Worm (Caenorhabditis elegans) whole organism, young adult: Measurements from ENCODE around the gene T25D3.4.
A peak's percentile ranks its signal among the peaks of the same experiment; 100 is the strongest.

Source experiments
- B0336.3 ChIP-seq: fragments of 200-800 bp; sonication (Bioruptor generic); IDR thresholded peaks from 2 replicates; pipeline ENCODE4 v1.3.6; 2022; ENCODE audit warnings: missing genetic modification characterization, missing compliant biosample characterization
- C17E4.6 ChIP-seq: fragments of 200-800 bp; sonication (Bioruptor generic); IDR thresholded peaks from 2 replicates; pipeline ENCODE4 v1.3.6; 2022; ENCODE audit warnings: missing genetic modification reagents, missing genetic modification characterization, missing compliant biosample characterization
- F33H1.4 ChIP-seq: fragments of 200-800 bp; sonication (Bioruptor generic); IDR thresholded peaks from 2 replicates; pipeline ENCODE4 v1.3.6; 2022; ENCODE audit warnings: missing genetic modification reagents, missing genetic modification characterization, missing compliant biosample characterization
- F37B4.10 ChIP-seq: fragments of 200-800 bp; sonication (Bioruptor generic); IDR thresholded peaks from 2 replicates; pipeline ENCODE4 v1.3.6; 2022; ENCODE audit warnings: missing genetic modification characterization, missing compliant biosample characterization
- K11D2.4 ChIP-seq: fragments of 200-800 bp; sonication (Bioruptor generic); IDR thresholded peaks from 2 replicates; pipeline ENCODE4 v1.3.6; 2022; ENCODE audit warnings: missing genetic modification reagents, missing genetic modification characterization, missing compliant biosample characterization
- T26A5.8 ChIP-seq: sonication (generic microtip); optimal IDR thresholded peaks from 2 replicates; lab custom pipeline; 2016; ENCODE audit warnings: missing genetic modification characterization, missing compliant biosample characterization
- Y53G8AR.9 ChIP-seq: fragments of 200-800 bp; sonication (Bioruptor generic); conservative IDR thresholded peaks from 2 replicates; pipeline ENCODE4 v1.3.6; 2022; ENCODE audit warnings: missing genetic modification reagents, missing genetic modification characterization, missing compliant biosample characterization
- Y56A3A.18 ChIP-seq: fragments of 200-800 bp; sonication (Bioruptor generic); IDR thresholded peaks from 2 replicates; pipeline ENCODE4 v1.3.6; 2022; ENCODE audit warnings: missing genetic modification reagents, missing genetic modification characterization, missing compliant biosample characterization
- ZK185.1 ChIP-seq: sonication (generic microtip); optimal IDR thresholded peaks from 2 replicates; lab custom pipeline; 2016; ENCODE audit warnings: mild to moderate bottlenecking, missing genetic modification characterization, missing compliant biosample characterization; ENCODE audit not compliant: poor library complexity, severe bottlenecking
- akir-1 ChIP-seq: fragments of 200-800 bp; sonication (Bioruptor generic); optimal IDR thresholded peaks from 2 replicates; lab custom pipeline; 2018; ENCODE audit warnings: mild to moderate bottlenecking, missing genetic modification characterization, moderate library complexity, missing compliant biosample characterization
- bed-1 ChIP-seq: fragments of 200-800 bp; sonication (Bioruptor generic); IDR thresholded peaks from 2 replicates; pipeline ENCODE4 v1.3.6; 2022; ENCODE audit warnings: missing genetic modification reagents, missing genetic modification characterization, missing compliant biosample characterization
- ccch-3 ChIP-seq: fragments of 200-800 bp; sonication (Bioruptor generic); optimal IDR thresholded peaks from 2 replicates; lab custom pipeline; 2018; ENCODE audit warnings: mild to moderate bottlenecking, missing genetic modification characterization, missing compliant biosample characterization
- cebp-2 ChIP-seq: fragments of 200-800 bp; sonication (Bioruptor generic); IDR thresholded peaks from 2 replicates; pipeline ENCODE4 v1.3.6; 2022; ENCODE audit warnings: missing genetic modification characterization, missing compliant biosample characterization
- ceh-91 ChIP-seq: fragments of 200-800 bp; sonication (Bioruptor generic); IDR thresholded peaks from 2 replicates; pipeline ENCODE4 v1.3.6; 2022; ENCODE audit warnings: missing genetic modification reagents, missing genetic modification characterization, missing compliant biosample characterization
- chd-7 ChIP-seq: sonication (generic microtip); optimal IDR thresholded peaks from 2 replicates; lab custom pipeline; 2016; ENCODE audit warnings: mild to moderate bottlenecking, missing genetic modification characterization, moderate library complexity, missing compliant biosample characterization
- die-1 ChIP-seq: sonication (generic microtip); optimal IDR thresholded peaks from 2 replicates; lab custom pipeline; 2016; ENCODE audit warnings: missing genotype, mild to moderate bottlenecking, missing genetic modification characterization, missing compliant biosample characterization
- dox-1 ChIP-seq: fragments of 200-800 bp; sonication (Bioruptor generic); IDR thresholded peaks from 2 replicates; pipeline ENCODE4 v1.3.6; 2022; ENCODE audit warnings: missing genetic modification reagents, missing genetic modification characterization, missing compliant biosample characterization
- dpff-1 ChIP-seq: sonication (generic microtip); optimal IDR thresholded peaks from 2 replicates; lab custom pipeline; 2017; ENCODE audit warnings: mild to moderate bottlenecking, missing genetic modification characterization, missing compliant biosample characterization
- egl-18 ChIP-seq: fragments of 200-800 bp; sonication (Bioruptor generic); IDR thresholded peaks from 2 replicates; pipeline ENCODE4 v1.3.6; 2022; ENCODE audit warnings: missing genetic modification reagents, missing genetic modification characterization, missing compliant biosample characterization
- egl-44 ChIP-seq: fragments of 200-800 bp; sonication (Bioruptor generic); IDR thresholded peaks from 2 replicates; pipeline ENCODE4 v1.3.6; 2022; ENCODE audit warnings: missing genetic modification reagents, missing genetic modification characterization, missing compliant biosample characterization
- ets-4 ChIP-seq: fragments of 200-800 bp; sonication (Bioruptor generic); optimal IDR thresholded peaks from 2 replicates; lab custom pipeline; 2018; ENCODE audit warnings: mild to moderate bottlenecking, missing genetic modification characterization, missing compliant biosample characterization
- fkh-3 ChIP-seq: sonication (generic microtip); optimal IDR thresholded peaks from 2 replicates; lab custom pipeline; 2016; ENCODE audit warnings: mild to moderate bottlenecking, missing genetic modification characterization, missing compliant biosample characterization
- gei-17 ChIP-seq: fragments of 200-800 bp; sonication (Bioruptor generic); optimal IDR thresholded peaks from 2 replicates; lab custom pipeline; 2018; ENCODE audit warnings: mild to moderate bottlenecking, missing genetic modification characterization, missing compliant biosample characterization
- hrde-1 ChIP-seq: sonication (generic microtip); optimal IDR thresholded peaks from 2 replicates; lab custom pipeline; 2016; ENCODE audit warnings: missing genetic modification characterization, mild to moderate bottlenecking, missing compliant biosample characterization, moderate library complexity, missing genotype, missing genetic modification reagents, borderline replicate concordance
- let-526 ChIP-seq: fragments of 200-800 bp; sonication (Bioruptor generic); IDR thresholded peaks from 2 replicates; pipeline ENCODE4 v1.3.6; 2022; ENCODE audit warnings: missing genetic modification reagents, missing genetic modification characterization, missing compliant biosample characterization
- let-607 ChIP-seq, 2 experiments: fragments of 200-800 bp in 1 of 2; sonication (Bioruptor generic) in 1 of 2; sonication (generic microtip) in 1 of 2; optimal IDR thresholded peaks; 2 replicates each; lab custom pipeline; 2016 to 2018; ENCODE audit warnings: mild to moderate bottlenecking in 2 of 2, missing compliant biosample characterization in 2 of 2, missing genetic modification characterization in 2 of 2, moderate library complexity in 2 of 2, missing genotype in 1 of 2
- lsy-27 ChIP-seq: sonication (generic microtip); optimal IDR thresholded peaks from 2 replicates; lab custom pipeline; 2017; ENCODE audit warnings: missing genetic modification characterization, mild to moderate bottlenecking, missing compliant biosample characterization, antibody characterized with exemption, missing genotype, borderline replicate concordance; ENCODE audit not compliant: insufficient read depth
- madf-6 ChIP-seq: fragments of 200-800 bp; sonication (Bioruptor generic); IDR thresholded peaks from 2 replicates; pipeline ENCODE4 v1.3.6; 2022; ENCODE audit warnings: missing genetic modification reagents, missing genetic modification characterization, missing compliant biosample characterization
- mel-28 ChIP-seq: sonication (generic microtip); optimal IDR thresholded peaks from 2 replicates; lab custom pipeline; 2016; ENCODE audit warnings: borderline replicate concordance, mild to moderate bottlenecking, missing genetic modification characterization, missing compliant biosample characterization
- mes-4 ChIP-seq: sonication (generic microtip); optimal IDR thresholded peaks from 2 replicates; lab custom pipeline; 2016; ENCODE audit warnings: missing genotype, missing genetic modification characterization, missing compliant biosample characterization
- nfyb-1 ChIP-seq: fragments of 200-800 bp; sonication (Bioruptor generic); IDR thresholded peaks from 2 replicates; pipeline ENCODE4 v1.3.6; 2022; ENCODE audit warnings: missing genetic modification reagents, missing genetic modification characterization, missing compliant biosample characterization
- nhr-179 ChIP-seq: sonication (generic microtip); optimal IDR thresholded peaks from 2 replicates; lab custom pipeline; 2016; ENCODE audit warnings: mild to moderate bottlenecking, missing genetic modification characterization, missing compliant biosample characterization
- nhr-27 ChIP-seq: fragments of 200-800 bp; sonication (Bioruptor generic); optimal IDR thresholded peaks from 2 replicates; lab custom pipeline; 2018; ENCODE audit warnings: mild to moderate bottlenecking, missing genetic modification characterization, moderate library complexity, missing compliant biosample characterization
- nhr-80 ChIP-seq: sonication (generic microtip); optimal IDR thresholded peaks from 2 replicates; lab custom pipeline; 2016; ENCODE audit warnings: missing genetic modification characterization, missing compliant biosample characterization
- pha-4 ChIP-seq: fragments of 150-350 bp; sonication (generic microtip); optimal IDR thresholded peaks from 2 replicates; lab custom pipeline; 2014; ENCODE audit warnings: missing biosample characterization, missing genetic modification reagents, missing genetic modification characterization
- rec-8 ChIP-seq, 2 experiments: sonication (generic microtip); optimal IDR thresholded peaks; 2 replicates each; lab custom pipeline; 2016; ENCODE audit warnings: mild to moderate bottlenecking in 2 of 2, missing genetic modification characterization in 2 of 2, missing genetic modification reagents in 2 of 2, missing genotype in 2 of 2, missing biosample characterization in 1 of 2, missing compliant biosample characterization in 1 of 2, moderate library complexity in 1 of 2
- sdz-38 ChIP-seq: sonication (generic microtip); optimal IDR thresholded peaks from 2 replicates; lab custom pipeline; 2016; ENCODE audit warnings: missing genotype, missing genetic modification characterization, missing compliant biosample characterization
- sea-2 ChIP-seq: fragments of 200-800 bp; sonication (Bioruptor generic); IDR thresholded peaks from 2 replicates; pipeline ENCODE4 v1.3.6; 2022; ENCODE audit warnings: missing genetic modification characterization, missing compliant biosample characterization
- snpc-1.1 ChIP-seq: sonication (generic microtip); optimal IDR thresholded peaks from 2 replicates; lab custom pipeline; 2017; ENCODE audit warnings: missing genetic modification characterization, mild to moderate bottlenecking, missing compliant biosample characterization, antibody characterized with exemption, moderate library complexity, missing genotype, missing genetic modification reagents; ENCODE audit not compliant: insufficient read depth
- sptf-2 ChIP-seq: fragments of 200-800 bp; sonication (Bioruptor generic); optimal IDR thresholded peaks from 2 replicates; lab custom pipeline; 2018; ENCODE audit warnings: mild to moderate bottlenecking, missing genetic modification characterization, missing compliant biosample characterization
- unc-62 ChIP-seq: fragments of 150-350 bp; optimal IDR thresholded peaks from 2 replicates; lab custom pipeline; 2014; ENCODE audit warnings: missing biosample characterization, missing genetic modification reagents, missing genetic modification characterization
- zfh-2 ChIP-seq: fragments of 200-800 bp; sonication (Bioruptor generic); conservative IDR thresholded peaks from 2 replicates; pipeline ENCODE4 v1.3.6; 2022; ENCODE audit warnings: missing genetic modification reagents, missing genetic modification characterization, missing compliant biosample characterization
- zim-3 ChIP-seq: sonication (generic microtip); optimal IDR thresholded peaks from 2 replicates; lab custom pipeline; 2017; ENCODE audit warnings: mild to moderate bottlenecking, missing genetic modification characterization, moderate library complexity, missing compliant biosample characterization
- ztf-3 ChIP-seq: fragments of 200-800 bp; sonication (Bioruptor generic); optimal IDR thresholded peaks from 2 replicates; lab custom pipeline; 2018; ENCODE audit warnings: mild to moderate bottlenecking, missing genetic modification characterization, missing compliant biosample characterization

The T25D3.4 gene

DNA sequence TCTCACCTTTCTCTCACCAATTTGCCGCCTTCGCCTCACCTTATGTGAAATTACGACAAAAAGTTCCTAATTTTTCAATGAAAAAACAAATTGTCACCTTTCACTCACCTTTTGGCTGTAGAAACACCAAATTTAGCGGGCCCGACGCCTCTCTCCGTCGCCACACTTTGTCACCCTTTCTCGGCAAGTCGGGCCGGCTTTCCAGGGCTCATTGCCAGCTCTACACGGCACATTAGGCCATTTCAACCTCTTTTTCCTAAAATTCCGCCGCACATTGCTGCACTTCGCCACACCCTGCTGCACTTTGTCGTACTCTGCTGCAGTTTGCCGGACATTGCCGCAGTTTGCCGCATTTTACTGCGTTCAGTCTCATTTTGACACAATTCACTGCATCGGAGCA lies 45.9 kb upstream of the T25D3.4 start (continued):
- TF ChIP-seq F37B4.10 (GFP tag; lab: Robert Waterston, UW), result no peak
- TF ChIP-seq cebp-2 (GFP tag; lab: Robert Waterston, UW), result no peak
- no peak for TF ChIP-seq mes-4 (tag; lab: Kevin White, UChicago)
- no peak for TF ChIP-seq let-607 (tag; optimal IDR thresholded peaks at IDR 0.05; lab: Kevin White, UChicago)
- TF ChIP-seq akir-1 (GFP tag; lab: Kevin White, UChicago), result no peak
- TF ChIP-seq fkh-3 (tag; lab: Kevin White, UChicago), result no peak
- no peak for TF ChIP-seq Y56A3A.18 (GFP tag; lab: Robert Waterston, UW)
- TF ChIP-seq, all 124 proteins: peak for 6

- TF ChIP-seq ZK185.1 (tag; lab: Kevin White, UChicago), result no peak
- TF ChIP-seq sdz-38 (tag; lab: Kevin White, UChicago), result no peak
- TF ChIP-seq bed-1 (GFP tag; lab: Robert Waterston, UW), result no peak
- TF ChIP-seq nhr-27 (tag; lab: Kevin White, UChicago), result no peak
- TF ChIP-seq nfyb-1 (GFP tag; lab: Robert Waterston, UW), result no peak
- TF ChIP-seq ztf-3 (GFP tag; lab: Kevin White, UChicago), result no peak
- no peak for TF ChIP-seq hrde-1 (tag; lab: Kevin White, UChicago)
- no peak for TF ChIP-seq chd-7
Observed at ce11 chrII:104234-104633, 42.8 kb upstream of the T25D3.4 start, which contains the start of gene col-68. col-68 (plus strand) TSS chrII:104534.

DNA sequence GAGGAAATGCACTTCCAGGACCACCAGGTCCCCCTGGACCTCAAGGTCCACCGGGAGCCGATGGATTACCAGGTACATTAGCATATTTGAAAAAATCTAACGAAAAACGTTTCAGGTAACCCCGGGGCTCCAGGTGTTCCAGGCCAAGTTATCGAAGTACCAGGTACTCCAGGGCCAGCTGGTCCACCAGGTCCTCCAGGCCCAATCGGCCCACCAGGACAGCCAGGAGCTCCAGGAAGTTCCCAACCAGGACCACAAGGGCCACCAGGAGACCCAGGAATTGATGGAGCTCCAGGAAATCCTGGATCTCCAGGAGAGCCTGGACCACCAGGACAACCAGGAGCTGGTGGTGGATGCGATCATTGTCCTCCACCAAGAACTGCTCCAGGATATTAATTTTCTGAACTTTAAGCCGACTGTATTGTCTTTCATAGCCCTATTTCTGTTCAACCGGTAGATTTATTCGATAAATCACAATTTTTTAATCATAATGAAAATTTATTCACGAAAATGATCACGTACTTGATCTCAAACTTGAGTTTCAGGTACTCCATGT lies 41.6 kb upstream of the T25D3.4 start:
- TF ChIP-seq gei-17 (GFP tag; lab: Kevin White, UChicago), result no peak
- TF ChIP-seq K11D2.4 (GFP tag; lab: Robert Waterston, UW), result no peak
- no peak for TF ChIP-seq nhr-179 (tag; lab: Kevin White, UChicago)
- no peak for TF ChIP-seq C17E4.6
- no peak for TF ChIP-seq nhr-80 (tag; lab: Kevin White, UChicago)
- no peak for TF ChIP-seq nfyb-1 (GFP tag; lab: Robert Waterston, UW)
- TF ChIP-seq lsy-27 (tag; lab: Kevin White, UChicago), result no peak
- no peak for TF ChIP-seq madf-6 (GFP tag; lab: Robert Waterston, UW)
- 0 out of 2 replicates have a peak, but pooled peaks have one; percentile 8 for TF ChIP-seq ceh-91
- TF ChIP-seq F33H1.4 (GFP tag; lab: Robert Waterston, UW), result no peak
- no peak for TF ChIP-seq dpff-1 (tag; lab: Kevin White, UChicago)
- TF ChIP-seq mes-4 (tag; lab: Kevin White, UChicago), result no peak
- TF ChIP-seq let-526 (GFP tag; lab: Robert Waterston, UW), result no peak
- TF ChIP-seq sea-2 (GFP tag; lab: Robert Waterston, UW), result no peak
- no peak for TF ChIP-seq unc-62
- TF ChIP-seq pha-4, result no peak
- TF ChIP-seq B0336.3, result no peak
- TF ChIP-seq Y53G8AR.9, result no peak
- peak; percentile 71 for TF ChIP-seq zfh-2 (GFP tag; lab: Robert Waterston, UW)
- TF ChIP-seq zim-3 (tag; lab: Kevin White, UChicago), result no peak
- no peak for TF ChIP-seq ccch-3 (GFP tag; lab: Kevin White, UChicago)
- TF ChIP-seq ets-4 (GFP tag; lab: Kevin White, UChicago), result no peak
- TF ChIP-seq snpc-1.1 (tag; lab: Kevin White, UChicago), result no peak
- TF ChIP-seq dox-1 (GFP tag; lab: Robert Waterston, UW), result 0 out of 2 replicates have a peak, but pooled peaks have one; percentile 5
- no peak for TF ChIP-seq egl-18 (GFP tag; lab: Robert Waterston, UW)
- peak in 1 of 2 experiments; percentile 6 for TF ChIP-seq rec-8 (tag; optimal IDR thresholded peaks at IDR 0.05; lab: Kevin White, UChicago)
- no peak for TF ChIP-seq die-1
- no peak for TF ChIP-seq sptf-2 (GFP tag; lab: Kevin White, UChicago)
- no peak for TF ChIP-seq mel-28 (tag; lab: Kevin White, UChicago)
- TF ChIP-seq egl-44 (GFP tag; lab: Robert Waterston, UW), result no peak
- TF ChIP-seq T26A5.8 (tag; lab: Kevin White, UChicago), result no peak
